Worm (Caenorhabditis elegans) whole organism, L1 larva: ENCODE data around the gene W04B5.6.

ENCODE experiments used
- ceh-82 ChIP-seq, 3 experiments: fragments of 150-350 bp in 1 of 3; sonication (generic microtip) in 2 of 3; optimal IDR thresholded peaks; 2 replicates each; lab custom pipeline; 2014 to 2017; ENCODE audit warnings: missing biosample characterization in 3 of 3, missing genetic modification characterization in 3 of 3
- egl-13 ChIP-seq: sonication (generic microtip); optimal IDR thresholded peaks from 2 replicates; lab custom pipeline; 2016; ENCODE audit warnings: missing genotype, missing genetic modification reagents, missing genetic modification characterization, missing compliant biosample characterization
- fkh-10 ChIP-seq: sonication (generic microtip); optimal IDR thresholded peaks from 2 replicates; lab custom pipeline; 2017; ENCODE audit warnings: missing biosample characterization, missing genetic modification reagents, missing genetic modification characterization
- isw-1 ChIP-seq: fragments of 200-800 bp; sonication (Bioruptor generic); IDR thresholded peaks from 2 replicates; pipeline ENCODE4 v1.3.6; 2022; ENCODE audit warnings: missing genetic modification characterization, missing compliant biosample characterization
- lin-39 ChIP-seq: fragments of 150-350 bp; optimal IDR thresholded peaks from 2 replicates; lab custom pipeline; 2014; ENCODE audit warnings: missing biosample characterization, missing genetic modification reagents, missing genetic modification characterization
- mep-1 ChIP-seq: fragments of 150-350 bp; optimal IDR thresholded peaks from 2 replicates; lab custom pipeline; 2014; ENCODE audit warnings: missing biosample characterization, missing genetic modification characterization
- snpc-4 ChIP-seq: fragments of 150-350 bp; optimal IDR thresholded peaks from 2 replicates; lab custom pipeline; 2014; ENCODE audit warnings: missing biosample characterization, missing genetic modification characterization
- unc-62 ChIP-seq: fragments of 150-350 bp; optimal IDR thresholded peaks from 2 replicates; lab custom pipeline; 2014; ENCODE audit warnings: missing biosample characterization, missing genetic modification reagents, missing genetic modification characterization

DNA sequence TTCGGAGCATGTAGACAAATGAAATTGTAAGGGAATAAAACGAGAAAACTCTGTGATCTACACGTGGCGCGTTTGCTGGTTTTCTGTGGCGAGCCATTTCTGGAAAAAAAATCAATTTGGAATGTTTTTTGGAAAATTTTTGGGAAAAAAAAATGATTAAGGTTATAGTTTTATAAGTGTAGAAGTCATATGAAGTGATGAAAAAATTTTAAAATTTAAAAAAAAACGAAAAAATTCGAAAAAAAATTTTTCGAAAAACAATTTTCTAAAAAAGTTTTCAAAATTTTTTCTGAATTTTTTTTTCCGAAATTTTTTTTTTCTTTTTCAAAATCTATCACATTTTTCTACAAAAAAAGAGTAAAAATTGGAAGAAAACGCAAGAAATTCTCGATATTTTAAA lies 48.8 kb downstream of the W04B5.6 start, which contains the start of gene H14E04.3:
- no peak for TF ChIP-seq ceh-82 (tag; optimal IDR thresholded peaks at IDR 0.05; lab: Kevin White, UChicago)
- no peak for TF ChIP-seq fkh-10 (GFP tag; lab: Kevin White, UChicago)
- TF ChIP-seq unc-62 (GFP tag; lab: Kevin White, UChicago), result no peak
- TF ChIP-seq lin-39, result no peak
- no peak for TF ChIP-seq isw-1 (GFP tag; lab: Robert Waterston, UW)
- TF ChIP-seq snpc-4, result no peak
- no peak for TF ChIP-seq mep-1
- no peak for TF ChIP-seq egl-13
